Worm (Caenorhabditis elegans) whole organism, L4 larva: ENCODE measurements around the gene crls-1.

Experiments used
- Y48G9A.11 ChIP-seq: fragments of 200-800 bp; sonication (Bioruptor generic); IDR thresholded peaks from 2 replicates; pipeline ENCODE4 v1.3.6; 2022; ENCODE audit warnings: missing genetic modification reagents, missing genetic modification characterization, missing compliant biosample characterization
- ZK546.5 ChIP-seq, 2 experiments: sonication (generic microtip); optimal IDR thresholded peaks; 2 replicates each; lab custom pipeline; 2017; ENCODE audit warnings: missing biosample characterization in 2 of 2, missing genetic modification characterization in 2 of 2
- ama-1 ChIP-seq: fragments of 150-350 bp; optimal IDR thresholded peaks from 2 replicates; lab custom pipeline; 2014; ENCODE audit warnings: inconsistent platforms, mixed read lengths
- ceh-28 ChIP-seq: fragments of 150-350 bp; optimal IDR thresholded peaks from 2 replicates; lab custom pipeline; 2014; ENCODE audit warnings: missing biosample characterization, missing genetic modification reagents, missing genetic modification characterization
- daf-19 ChIP-seq: fragments of 200-800 bp; sonication (Bioruptor generic); conservative IDR thresholded peaks from 2 replicates; pipeline ENCODE4 v1.3.6; 2022; ENCODE audit warnings: missing genetic modification characterization, missing compliant biosample characterization
- fkh-10 ChIP-seq: fragments of 150-350 bp; optimal IDR thresholded peaks from 2 replicates; lab custom pipeline; 2014; ENCODE audit warnings: missing biosample characterization, missing genetic modification reagents, missing genetic modification characterization
- jun-1 ChIP-seq: fragments of 150-350 bp; optimal IDR thresholded peaks from 2 replicates; lab custom pipeline; 2014; ENCODE audit warnings: missing biosample characterization, missing genetic modification reagents, missing genetic modification characterization
- lin-29 ChIP-seq: fragments of 200-800 bp; sonication (Bioruptor generic); IDR thresholded peaks from 2 replicates; pipeline ENCODE4 v1.3.6; 2022; ENCODE audit warnings: missing genetic modification reagents, missing genetic modification characterization, missing compliant biosample characterization
- saeg-2 ChIP-seq: fragments of 200-800 bp; sonication (Bioruptor generic); IDR thresholded peaks from 2 replicates; pipeline ENCODE4 v1.3.6; 2022; ENCODE audit warnings: missing genetic modification reagents, missing genetic modification characterization, missing compliant biosample characterization
- skn-1 ChIP-seq: fragments of 150-350 bp; optimal IDR thresholded peaks from 2 replicates; lab custom pipeline; 2014; ENCODE audit warnings: missing biosample characterization, missing genetic modification characterization
- unc-62 ChIP-seq, 3 experiments: fragments of 150-350 bp in 1 of 3; sonication (generic microtip); optimal IDR thresholded peaks in 2 of 3; peaks in 1 of 3; 1 replicate in 1 of 3; 2 replicates in 2 of 3; lab custom pipeline; 2014 to 2017; ENCODE audit warnings: missing biosample characterization in 3 of 3, missing genetic modification characterization in 3 of 3, missing genetic modification reagents in 3 of 3, missing genotype in 1 of 3
- vab-7 ChIP-seq: fragments of 200-800 bp; sonication (Bioruptor generic); IDR thresholded peaks from 2 replicates; pipeline ENCODE4 v1.3.6; 2022; ENCODE audit warnings: missing genetic modification reagents, missing genetic modification characterization, missing compliant biosample characterization

- TF ChIP-seq fkh-10, result no peak
- no peak for TF ChIP-seq lin-29 (GFP tag; lab: Robert Waterston, UW)
- no peak for TF ChIP-seq skn-1 (tag; lab: Kevin White, UChicago)
- TF ChIP-seq unc-62 (GFP tag; optimal IDR thresholded peaks at IDR 0.05 in 1 of 2; lab: Kevin White, UChicago), result no peak
- no peak for TF ChIP-seq unc-62 (tag; optimal IDR thresholded peaks at IDR 0.05; lab: Kevin White, UChicago)
- no peak for TF ChIP-seq jun-1 (tag; lab: Kevin White, UChicago)
- no peak for TF ChIP-seq Y48G9A.11 (GFP tag; lab: Robert Waterston, UW)
- no peak for TF ChIP-seq vab-7
- TF ChIP-seq ZK546.5 (tag; optimal IDR thresholded peaks at IDR 0.05; lab: Kevin White, UChicago), result no peak
- TF ChIP-seq ama-1 (lab: Kevin White, UChicago), result no peak
- no peak for TF ChIP-seq ceh-28 (tag; lab: Kevin White, UChicago)
- no peak for TF ChIP-seq daf-19 (GFP tag; lab: Robert Waterston, UW)
- no peak for TF ChIP-seq saeg-2 (GFP tag; lab: Robert Waterston, UW)
Observed at ce11 chrIII:873432-873831, 36.3 kb downstream of the crls-1 start, which contains the start of gene clc-19.
